Worm (Caenorhabditis elegans): ENCODE data around the gene dpm-3.

dpm-3 gene

ce11 chrIV:12371879-12372278 is 19.5 kb upstream of the dpm-3 start, which contains the start of gene wdr-46 (continued):
- TF ChIP-seq mxl-3 (GFP tag; optimal IDR thresholded peaks at IDR 0.05) (no peak), dve-1 (tag; optimal IDR thresholded peaks at IDR 0.05; ENCODE audit: insufficient read depth) (peak; percentile 78), ama-1 (optimal IDR thresholded peaks at IDR 0.05) (peak; percentile 39), mep-1 (tag; optimal IDR thresholded peaks at IDR 0.05) (peak; percentile 88), mdl-1 (tag; optimal IDR thresholded peaks at IDR 0.05) (no peak), hlh-11 (tag; optimal IDR thresholded peaks at IDR 0.05) (peak; percentile 62), egl-43 (GFP tag; IDR thresholded peaks at IDR 0.05) (no peak), F26F4.8 (GFP tag; conservative IDR thresholded peaks at IDR 0.05) (no peak), snpc-1.2 (GFP tag; IDR thresholded peaks at IDR 0.05) (peak; percentile 65; the same call in 1 of the 2 replicates), daf-16 (GFP tag; optimal IDR thresholded peaks at IDR 0.05) (no peak), daf-16 (tag; optimal IDR thresholded peaks at IDR 0.05) (peak; percentile 27), unc-130 (GFP tag; optimal IDR thresholded peaks at IDR 0.05) (no peak), saeg-2 (GFP tag; IDR thresholded peaks at IDR 0.05) (no peak), daf-8 (GFP tag; IDR thresholded peaks at IDR 0.05) (no peak), ztf-7 (tag; optimal IDR thresholded peaks at IDR 0.05) (no peak), nhr-25 (tag; optimal IDR thresholded peaks at IDR 0.05; ENCODE audit: borderline replicate concordance, insufficient read depth) (peak; percentile 15)

ce11 chrIV:12376021-12376420 is 15.4 kb upstream of the dpm-3 start, which contains the start of gene atz-1:
atz-1 (minus strand) TSS chrIV:12376121.
- peak in 1 of 2 experiments; percentile 55 for TF ChIP-seq unc-62 (GFP tag; optimal IDR thresholded peaks at IDR 0.05 in 1 of 2)
- TF ChIP-seq unc-62 (tag; optimal IDR thresholded peaks at IDR 0.05): no peak
- TF ChIP-seq F26F4.8 (GFP tag; conservative IDR thresholded peaks at IDR 0.05): no peak
- TF ChIP-seq lin-29 (GFP tag; IDR thresholded peaks at IDR 0.05): no peak
- TF ChIP-seq snpc-1.2 (GFP tag; IDR thresholded peaks at IDR 0.05): no peak
- TF ChIP-seq dpl-1 (GFP tag; optimal IDR thresholded peaks at IDR 0.05): no peak

ce11 chrIV:12378919-12379318 is 12.5 kb upstream of the dpm-3 start:
- TF ChIP-seq hlh-11 (tag; optimal IDR thresholded peaks at IDR 0.05) (peak; percentile 43), ceh-20 (GFP tag; IDR thresholded peaks at IDR 0.05) (no peak), daf-16 (GFP tag; optimal IDR thresholded peaks at IDR 0.05) (no peak), daf-16 (tag; optimal IDR thresholded peaks at IDR 0.05) (peak; percentile 11), hlh-30 (tag; optimal IDR thresholded peaks at IDR 0.05; ENCODE audit: insufficient read depth) (no peak), nhr-28 (tag; optimal IDR thresholded peaks at IDR 0.05) (peak; percentile 28), dmd-6 (GFP tag; IDR thresholded peaks at IDR 0.05) (peak; percentile 58), aha-1 (tag) (peak; percentile 48), jun-1 (tag; optimal IDR thresholded peaks at IDR 0.05) (no peak), php-3 (GFP tag; IDR thresholded peaks at IDR 0.05) (peak; percentile 52; the same call in 1 of the 2 replicates), dve-1 (tag; optimal IDR thresholded peaks at IDR 0.05; ENCODE audit: insufficient read depth) (peak; percentile 50), hif-1 (tag; optimal IDR thresholded peaks at IDR 0.05) (no peak), pha-4 (GFP tag; IDR thresholded peaks at IDR 0.05) (no peak), pha-4 (tag; optimal IDR thresholded peaks at IDR 0.05) (no peak), pqm-1 (tag; optimal IDR thresholded peaks at IDR 0.05) (peak; percentile 75)

- TF ChIP-seq madf-9 (GFP tag; conservative IDR thresholded peaks at IDR 0.05): no peak
- TF ChIP-seq pha-4 (GFP tag; IDR thresholded peaks at IDR 0.05): no peak
- no peak for TF ChIP-seq pha-4 (tag; optimal IDR thresholded peaks at IDR 0.05)
- no peak for TF ChIP-seq ctbp-1 (GFP tag; IDR thresholded peaks at IDR 0.05)
- no peak for TF ChIP-seq aly-2 (tag; optimal IDR thresholded peaks at IDR 0.05)
- no peak for TF ChIP-seq ceh-32 (tag; optimal IDR thresholded peaks at IDR 0.05; ENCODE audit: poor library complexity)
- TF ChIP-seq lim-7 (GFP tag; IDR thresholded peaks at IDR 0.05): no peak
- TF ChIP-seq T20F7.1 (GFP tag; optimal IDR thresholded peaks at IDR 0.05): no peak
Measured at ce11 chrIV:12379784-12380183, 11.6 kb upstream of the dpm-3 start, which contains the start of gene thn-1. thn-1 (plus strand) TSS chrIV:12380084.

Measured in whole organism, L4 larva.